ENCODE assay signal across 5 fruit fly cellular contexts in genomic region chr2L:3730182-3730975, dm6.
TF ChIP-seq lines count a peak whose summit lies in the region.

TSS of gene CG10019 (plus strand) at chr2L:3730466.

- no peak for TF ChIP-seq CTCF in whole organism, embryonic (GFP tag; optimal IDR thresholded peaks at IDR 0.05; lab: Kevin White, UChicago)

TF ChIP-seq in whole organism, 6 proteins besides CTCF, POLR2A, EP300 and RAD21:
- TF ChIP-seq usp (GFP tag; optimal IDR thresholded peaks at IDR 0.05; lab: Kevin White, UChicago): no peak
- no peak for TF ChIP-seq psq (optimal IDR thresholded peaks at IDR 0.05; lab: Kevin White, UChicago)
- TF ChIP-seq Dll (optimal IDR thresholded peaks at IDR 0.05; lab: Kevin White, UChicago): peak; percentile 70
- TF ChIP-seq CG8478 (optimal IDR thresholded peaks at IDR 0.05; lab: Kevin White, UChicago): no peak
- TF ChIP-seq EcR (GFP tag; optimal IDR thresholded peaks at IDR 0.05; lab: Kevin White, UChicago): no peak
TF ChIP-seq in whole organism: peak in this region for 1.

TF ChIP-seq in whole organism, adult, 20 proteins besides CTCF, POLR2A, EP300 and RAD21:
- TF ChIP-seq CG14711 (tag; optimal IDR thresholded peaks at IDR 0.05; lab: Kevin White, UChicago): no peak
- peak; percentile 65 for TF ChIP-seq kay (GFP tag; lab: Kevin White, UChicago; ENCODE audit: borderline replicate concordance)

TF ChIP-seq in whole organism, embryonic, 481 proteins besides CTCF, POLR2A, EP300 and RAD21 (continues in another document):
- TF ChIP-seq Dbx (GFP tag; IDR thresholded peaks at IDR 0.05; lab: Robert Waterston, UW): 0 out of 3 replicates have a peak, but pooled peaks have one; percentile 8
- TF ChIP-seq PHDP (tag; optimal IDR thresholded peaks at IDR 0.05; lab: Kevin White, UChicago): no peak
- peak; percentile 44; the same call in 1 of the 2 replicates for TF ChIP-seq CG13287 (GFP tag; IDR thresholded peaks at IDR 0.05; lab: Robert Waterston, UW; ENCODE audit: partially characterized antibody)
- no peak for TF ChIP-seq ttk (GFP tag; IDR thresholded peaks at IDR 0.05; lab: Robert Waterston, UW)
- TF ChIP-seq zen2 (GFP tag; IDR thresholded peaks at IDR 0.05; lab: Robert Waterston, UW; ENCODE audit: partially characterized antibody): 0 out of 3 replicates have a peak, but pooled peaks have one; percentile 30
- peak; percentile 98 for TF ChIP-seq CG3163 (GFP tag; optimal IDR thresholded peaks at IDR 0.05; lab: Kevin White, UChicago)
- TF ChIP-seq amos (GFP tag; IDR thresholded peaks at IDR 0.05; lab: Robert Waterston, UW; ENCODE audit: partially characterized antibody): peak; percentile 19; the same call in 1 of the 2 replicates
- TF ChIP-seq crol (GFP tag; IDR thresholded peaks at IDR 0.05; lab: Robert Waterston, UW): peak; percentile 78
- TF ChIP-seq sd (tag; optimal IDR thresholded peaks at IDR 0.05; lab: Kevin White, UChicago): peak; percentile 58
- TF ChIP-seq prd (optimal IDR thresholded peaks at IDR 0.05; lab: Kevin White, UChicago): no peak
- no peak for TF ChIP-seq prd (GFP tag; IDR thresholded peaks at IDR 0.05; lab: Robert Waterston, UW)
- TF ChIP-seq pzg (GFP tag; optimal IDR thresholded peaks at IDR 0.05; lab: Kevin White, UChicago): no peak
- 0 out of 2 replicates have a peak, but pooled peaks have one; percentile 23 for TF ChIP-seq CG11696 (GFP tag; IDR thresholded peaks at IDR 0.05; lab: Robert Waterston, UW)
- peak; percentile 80 to 98 for TF ChIP-seq Trl (optimal IDR thresholded peaks at IDR 0.05; lab: Kevin White, UChicago)
- TF ChIP-seq Trl (GFP tag; optimal IDR thresholded peaks at IDR 0.05; lab: Kevin White, UChicago): no peak
- peak; percentile 26 for TF ChIP-seq Hand (GFP tag; optimal IDR thresholded peaks at IDR 0.05; lab: Kevin White, UChicago)
- TF ChIP-seq caup (GFP tag; optimal IDR thresholded peaks at IDR 0.05; lab: Kevin White, UChicago; ENCODE audit: severe bottlenecking): peak; percentile 3
- peak; percentile 75 for TF ChIP-seq Jarid2 (GFP tag; optimal IDR thresholded peaks at IDR 0.05; lab: Kevin White, UChicago)
- TF ChIP-seq fd3F (GFP tag; optimal IDR thresholded peaks at IDR 0.05; lab: Kevin White, UChicago): no peak
- peak; percentile 71 for TF ChIP-seq Med (GFP tag; lab: Kevin White, UChicago)
- peak; percentile 47 for TF ChIP-seq Deaf1 (tag; optimal IDR thresholded peaks at IDR 0.05; lab: Kevin White, UChicago)
- TF ChIP-seq HLH4C (GFP tag; IDR thresholded peaks at IDR 0.05; lab: Robert Waterston, UW; ENCODE audit: partially characterized antibody): 0 out of 3 replicates have a peak, but pooled peaks have one; percentile 20
- TF ChIP-seq Elba2 (GFP tag; optimal IDR thresholded peaks at IDR 0.05; lab: Kevin White, UChicago): peak; percentile 61
- TF ChIP-seq rib (GFP tag; IDR thresholded peaks at IDR 0.05; lab: Robert Waterston, UW): 0 out of 2 replicates have a peak, but pooled peaks have one; percentile 18
- TF ChIP-seq sens (GFP tag; lab: Kevin White, UChicago): peak; percentile 75

TF ChIP-seq in whole organism, prepupa, 60 proteins besides CTCF, POLR2A, EP300 and RAD21:
- no peak for TF ChIP-seq Sox14 (GFP tag; optimal IDR thresholded peaks at IDR 0.05; lab: Kevin White, UChicago)
- TF ChIP-seq CG16779 (tag; optimal IDR thresholded peaks at IDR 0.05; lab: Kevin White, UChicago): peak; percentile 25
- TF ChIP-seq CG8119 (GFP tag; IDR thresholded peaks at IDR 0.05; lab: Robert Waterston, UW): 0 out of 3 replicates have a peak, but pooled peaks have one; percentile 27
- peak; percentile 31; the same call in 1 of the 2 replicates for TF ChIP-seq CG15336 (GFP tag; IDR thresholded peaks at IDR 0.05; lab: Robert Waterston, UW)
- peak; percentile 44 for TF ChIP-seq CG6276 (GFP tag; optimal IDR thresholded peaks at IDR 0.05; lab: Kevin White, UChicago)
- TF ChIP-seq eg (GFP tag; IDR thresholded peaks at IDR 0.05; lab: Robert Waterston, UW): peak; percentile 56; the same call in 1 of the 3 replicates
- no peak for TF ChIP-seq CG31627 (GFP tag; optimal IDR thresholded peaks at IDR 0.05; lab: Kevin White, UChicago)
- no peak for TF ChIP-seq Eip93F (GFP tag; optimal IDR thresholded peaks at IDR 0.05; lab: Kevin White, UChicago)
- no peak for TF ChIP-seq fd59A (GFP tag; optimal IDR thresholded peaks at IDR 0.05; lab: Kevin White, UChicago)
- no peak for TF ChIP-seq Met (GFP tag; optimal IDR thresholded peaks at IDR 0.05; lab: Kevin White, UChicago)
TF ChIP-seq in whole organism, prepupa: peak in this region for 5.

TF ChIP-seq in whole organism, pupa, 21 proteins besides CTCF, POLR2A, EP300 and RAD21:
- TF ChIP-seq CG4496 (GFP tag; IDR thresholded peaks at IDR 0.05; lab: Robert Waterston, UW): peak; percentile 31; the same call in 1 of the 3 replicates
- TF ChIP-seq CG10348 (GFP tag; IDR thresholded peaks at IDR 0.05; lab: Robert Waterston, UW): no peak
- TF ChIP-seq Ets98B (GFP tag; IDR thresholded peaks at IDR 0.05; lab: Robert Waterston, UW): peak; percentile 31; the same call in 1 of the 2 replicates
- TF ChIP-seq CG32121 (GFP tag; IDR thresholded peaks at IDR 0.05; lab: Robert Waterston, UW): peak; percentile 48
- TF ChIP-seq rn (GFP tag; IDR thresholded peaks at IDR 0.05; lab: Robert Waterston, UW): no peak
- peak; percentile 4 for TF ChIP-seq CG14655 (GFP tag; optimal IDR thresholded peaks at IDR 0.05; lab: Kevin White, UChicago)
